Fruit fly (Drosophila melanogaster): ENCODE results near the gene Clp.

Gene Clp

DNA sequence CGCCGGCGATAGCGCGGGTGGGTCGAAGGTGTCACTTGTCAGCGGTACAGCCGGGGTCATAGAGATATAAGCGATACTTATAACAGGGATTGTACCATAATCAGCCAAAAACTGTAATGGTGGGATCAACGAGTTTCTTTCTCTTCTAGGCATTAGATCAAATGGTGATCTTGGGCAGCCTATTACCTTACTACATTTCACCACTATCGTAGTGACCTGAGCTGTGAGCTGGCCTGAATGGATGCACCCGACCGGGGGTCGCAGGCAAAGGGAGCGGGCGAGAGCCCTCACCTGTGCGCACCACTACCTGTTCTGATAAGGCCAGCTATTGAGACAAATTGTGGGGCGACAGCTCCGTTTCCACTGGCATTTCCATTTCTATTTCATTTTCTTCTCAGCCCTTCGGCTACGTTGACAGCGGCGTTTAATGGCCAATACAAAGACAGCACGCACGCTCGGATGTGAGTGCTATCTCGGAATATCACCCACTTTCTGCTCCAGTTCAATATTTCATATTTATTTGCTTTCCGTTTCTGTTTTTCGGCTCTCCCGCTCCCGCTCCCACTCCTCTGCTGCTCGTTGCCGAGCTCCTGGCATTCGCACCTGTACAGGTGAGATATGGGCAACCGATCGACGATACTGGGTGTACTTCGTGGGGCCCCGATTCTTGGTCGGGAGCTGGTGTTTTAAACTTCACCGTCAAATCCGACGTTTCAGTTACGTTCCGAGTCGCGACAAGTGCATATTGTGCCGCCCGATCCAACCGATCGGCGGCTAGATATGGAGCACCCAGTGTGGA lies 37.1 kb downstream of the Clp start (continued):
- peak; percentile 93 for TF ChIP-seq CG1603 (tag; optimal IDR thresholded peaks at IDR 0.05)
- TF ChIP-seq CG3065 (GFP tag; optimal IDR thresholded peaks at IDR 0.05): peak; percentile 34
- TF ChIP-seq row (GFP tag; IDR thresholded peaks at IDR 0.05): peak; percentile 84
- TF ChIP-seq CG6683 (GFP tag; optimal IDR thresholded peaks at IDR 0.05): peak; percentile 50
- no peak for TF ChIP-seq inv (GFP tag; IDR thresholded peaks at IDR 0.05; ENCODE audit: partially characterized antibody)
- no peak for TF ChIP-seq Dip2 (GFP tag; IDR thresholded peaks at IDR 0.05)
- peak; percentile 53; the same call in 1 of the 2 replicates for TF ChIP-seq CG43689 (GFP tag; IDR thresholded peaks at IDR 0.05)
- TF ChIP-seq CG1792 (GFP tag; optimal IDR thresholded peaks at IDR 0.05): peak; percentile 58
- no peak for TF ChIP-seq abd-A (tag; optimal IDR thresholded peaks at IDR 0.05)
- TF ChIP-seq CG7372 (GFP tag; IDR thresholded peaks at IDR 0.05): peak; percentile 59
- TF ChIP-seq CG14710 (tag; optimal IDR thresholded peaks at IDR 0.05): peak; percentile 65
- TF ChIP-seq her (GFP tag; optimal IDR thresholded peaks at IDR 0.05): peak; percentile 53
- peak; percentile 83 for TF ChIP-seq so (GFP tag; IDR thresholded peaks at IDR 0.05)
- peak; percentile 64 for TF ChIP-seq CG4707 (GFP tag; optimal IDR thresholded peaks at IDR 0.05)
- TF ChIP-seq dati (GFP tag; IDR thresholded peaks at IDR 0.05): peak; percentile 54; the same call in 1 of the 2 replicates
- TF ChIP-seq CG15269 (tag; optimal IDR thresholded peaks at IDR 0.05): peak; percentile 70
- TF ChIP-seq CG3995 (GFP tag; optimal IDR thresholded peaks at IDR 0.05): no peak
- peak; percentile 63 for TF ChIP-seq CG8944 (GFP tag; optimal IDR thresholded peaks at IDR 0.05)
- peak; percentile 11 for TF ChIP-seq fd3F (GFP tag; optimal IDR thresholded peaks at IDR 0.05)
- TF ChIP-seq GATAe (GFP tag; conservative IDR thresholded peaks at IDR 0.05): peak; percentile 23; the same call in 1 of the 2 replicates
- TF ChIP-seq CG10267 (tag; optimal IDR thresholded peaks at IDR 0.05): peak; percentile 65
- no peak for TF ChIP-seq fd102C (GFP tag; optimal IDR thresholded peaks at IDR 0.05)
- TF ChIP-seq CG12236 (GFP tag; optimal IDR thresholded peaks at IDR 0.05): peak; percentile 12
- peak; percentile 66 for TF ChIP-seq Aef1 (GFP tag; IDR thresholded peaks at IDR 0.05)
- TF ChIP-seq CG9727 (GFP tag; optimal IDR thresholded peaks at IDR 0.05): peak; percentile 66
- TF ChIP-seq CG1024 (GFP tag; IDR thresholded peaks at IDR 0.05): peak; percentile 71
- TF ChIP-seq E2f1 (GFP tag; IDR thresholded peaks at IDR 0.05): peak; percentile 82
- peak; percentile 68 for TF ChIP-seq Meics (GFP tag; optimal IDR thresholded peaks at IDR 0.05)
- no peak for TF ChIP-seq CG15479 (GFP tag; optimal IDR thresholded peaks at IDR 0.05)
- no peak for TF ChIP-seq chinmo (GFP tag; IDR thresholded peaks at IDR 0.05; ENCODE audit: partially characterized antibody)
- TF ChIP-seq CG1233 (GFP tag; optimal IDR thresholded peaks at IDR 0.05): peak; percentile 60
- no peak for TF ChIP-seq cg (GFP tag; optimal IDR thresholded peaks at IDR 0.05)
- peak; percentile 84 for TF ChIP-seq oc (tag; optimal IDR thresholded peaks at IDR 0.05)
- TF ChIP-seq slbo (GFP tag; IDR thresholded peaks at IDR 0.05): peak; percentile 77
- TF ChIP-seq pfk (GFP tag; optimal IDR thresholded peaks at IDR 0.05): no peak
- no peak for TF ChIP-seq hkb (optimal IDR thresholded peaks at IDR 0.05)
- peak; percentile 90 for TF ChIP-seq hkb (GFP tag; IDR thresholded peaks at IDR 0.05)
- peak; percentile 96 for TF ChIP-seq Deaf1 (tag; optimal IDR thresholded peaks at IDR 0.05)
- TF ChIP-seq CG13123 (GFP tag; optimal IDR thresholded peaks at IDR 0.05): peak; percentile 44
- peak; percentile 46 for TF ChIP-seq exex (tag; optimal IDR thresholded peaks at IDR 0.05)
- TF ChIP-seq cas (GFP tag; IDR thresholded peaks at IDR 0.05): no peak
- no peak for TF ChIP-seq br (optimal IDR thresholded peaks at IDR 0.05)
- no peak for TF ChIP-seq stwl (tag; optimal IDR thresholded peaks at IDR 0.05)
- peak; percentile 64 for TF ChIP-seq CG7556 (GFP tag; optimal IDR thresholded peaks at IDR 0.05)
- TF ChIP-seq CG31441 (GFP tag; IDR thresholded peaks at IDR 0.05): peak; percentile 65
- peak; percentile 77 for TF ChIP-seq Ada2b (GFP tag; IDR thresholded peaks at IDR 0.05)
- TF ChIP-seq cato (GFP tag; optimal IDR thresholded peaks at IDR 0.05; ENCODE audit: borderline replicate concordance): peak; percentile 46
- TF ChIP-seq CG17385 (GFP tag; optimal IDR thresholded peaks at IDR 0.05): peak; percentile 67
- peak; percentile 24 for TF ChIP-seq CG31365 (tag; optimal IDR thresholded peaks at IDR 0.05)
- TF ChIP-seq CG6654 (GFP tag; optimal IDR thresholded peaks at IDR 0.05): peak; percentile 53
